Worm (Caenorhabditis elegans): ENCODE measurements around the gene his-40.

DNA sequence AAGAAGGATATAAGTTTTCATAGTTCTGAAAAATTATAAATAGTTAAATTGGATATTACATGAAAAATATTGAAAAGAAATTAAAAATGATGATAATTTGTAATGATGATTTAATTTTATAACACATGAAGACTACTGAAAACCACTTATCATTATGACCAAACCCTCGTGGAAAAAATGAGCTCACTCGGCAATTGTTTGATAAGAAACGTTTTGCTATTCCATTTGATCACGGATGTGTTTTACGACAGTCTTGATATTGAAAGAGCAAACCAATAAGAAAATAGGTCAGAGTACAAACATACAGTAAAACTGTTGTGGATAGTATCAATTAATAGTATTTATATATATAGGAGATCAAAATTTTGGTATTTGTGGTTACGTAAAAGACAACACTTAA lies 5.4 kb downstream of the his-40 start, which contains the start of gene spp-3:
- TF ChIP-seq ref-1 (GFP tag; conservative IDR thresholded peaks at IDR 0.05): no peak
- TF ChIP-seq cog-1 (tag; optimal IDR thresholded peaks at IDR 0.05): no peak

All from whole organism, midembryonic.